Fruit fly (Drosophila melanogaster): Measurements from ENCODE around the gene CG7920.
A peak's percentile ranks its signal among the peaks of the same experiment; 100 is the strongest.

The CG7920 gene

DNA sequence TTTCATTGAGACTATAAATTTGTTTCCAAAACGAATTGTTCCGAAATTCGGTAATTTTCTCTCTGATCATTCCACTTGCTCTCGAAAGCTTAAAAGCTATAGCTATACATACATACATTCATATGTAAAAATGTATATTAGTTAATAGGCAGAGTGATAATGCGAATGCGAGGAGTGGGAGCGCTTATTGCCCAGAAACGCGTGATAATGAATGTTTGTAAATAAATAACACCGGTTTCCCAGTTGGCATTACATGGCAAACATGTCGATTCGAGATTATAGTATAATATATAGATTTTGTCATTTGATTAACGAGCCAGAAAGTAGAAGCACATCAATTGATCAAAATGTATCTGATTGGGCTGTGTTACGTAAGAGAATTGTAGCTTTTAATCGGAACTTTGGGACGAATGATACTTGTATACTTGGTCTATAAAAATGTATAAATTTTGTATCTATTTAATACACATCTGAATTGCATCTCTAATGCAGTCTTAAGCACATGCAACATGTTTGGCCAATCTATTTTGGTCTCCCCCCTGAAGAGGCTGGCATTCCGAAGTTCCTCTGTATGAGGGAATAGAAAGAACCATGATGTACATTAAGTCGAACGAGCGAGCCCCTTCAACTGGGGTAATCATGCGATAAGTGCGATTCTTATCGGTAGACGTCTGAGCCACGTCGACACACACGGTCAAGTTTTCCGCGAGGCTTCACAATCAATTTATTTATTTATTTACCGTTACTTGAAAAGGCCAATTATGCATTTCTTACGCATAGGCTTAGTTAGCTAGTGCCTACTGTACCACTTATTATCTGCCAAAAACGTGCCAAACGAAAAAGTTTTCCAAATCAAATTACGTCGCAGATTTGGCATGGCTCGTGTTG, 2.2 kb downstream of the CG7920 start (continued):
- TF ChIP-seq CG11723 (GFP tag; optimal IDR thresholded peaks at IDR 0.05) (no peak), CG4404 (GFP tag; IDR thresholded peaks at IDR 0.05) (no peak), fd96Cb (tag; optimal IDR thresholded peaks at IDR 0.05) (no peak), CG17802 (tag; optimal IDR thresholded peaks at IDR 0.05) (no peak), dm (GFP tag; optimal IDR thresholded peaks at IDR 0.05) (no peak), ranshi (GFP tag; IDR thresholded peaks at IDR 0.05) (peak; percentile 23; the same call in 1 of the 2 replicates), jing (GFP tag; optimal IDR thresholded peaks at IDR 0.05) (no peak), Sry-δ (GFP tag; optimal IDR thresholded peaks at IDR 0.05) (no peak), Meics (GFP tag; optimal IDR thresholded peaks at IDR 0.05) (peak; percentile 46), mirr (GFP tag; optimal IDR thresholded peaks at IDR 0.05) (peak; percentile 64), CG18262 (tag; optimal IDR thresholded peaks at IDR 0.05) (no peak), rib (GFP tag; IDR thresholded peaks at IDR 0.05) (peak; percentile 68; the same call in 1 of the 2 replicates), E2f1 (GFP tag; IDR thresholded peaks at IDR 0.05) (no peak), CG8924 (tag; optimal IDR thresholded peaks at IDR 0.05) (no peak), sug (tag; optimal IDR thresholded peaks at IDR 0.05) (peak; percentile 25), Chrac-16 (GFP tag; optimal IDR thresholded peaks at IDR 0.05) (no peak), CG12744 (GFP tag; optimal IDR thresholded peaks at IDR 0.05) (no peak), en (GFP tag; optimal IDR thresholded peaks at IDR 0.05) (no peak), CG10366 (GFP tag; IDR thresholded peaks at IDR 0.05) (no peak), CG17385 (GFP tag; optimal IDR thresholded peaks at IDR 0.05) (no peak), CG18619 (GFP tag; optimal IDR thresholded peaks at IDR 0.05) (no peak), CG32532 (GFP tag; IDR thresholded peaks at IDR 0.05) (peak; percentile 83), CG3847 (GFP tag; IDR thresholded peaks at IDR 0.05) (no peak), CG4328 (GFP tag; optimal IDR thresholded peaks at IDR 0.05) (no peak), CG7271 (tag; optimal IDR thresholded peaks at IDR 0.05) (no peak), CG13624 (GFP tag; optimal IDR thresholded peaks at IDR 0.05) (peak; percentile 78), cwo (GFP tag; optimal IDR thresholded peaks at IDR 0.05) (peak; percentile 95), knrl (GFP tag; IDR thresholded peaks at IDR 0.05; ENCODE audit: partially characterized antibody) (no peak), CG34376 (GFP tag; optimal IDR thresholded peaks at IDR 0.05) (peak; percentile 27), CG9797 (GFP tag; optimal IDR thresholded peaks at IDR 0.05) (no peak), CG2712 (tag; optimal IDR thresholded peaks at IDR 0.05) (no peak), sens (GFP tag) (peak; percentile 59), CG17568 (GFP tag; optimal IDR thresholded peaks at IDR 0.05) (no peak), org-1 (GFP tag; optimal IDR thresholded peaks at IDR 0.05) (no peak), Dbx (GFP tag; IDR thresholded peaks at IDR 0.05) (peak; percentile 33; the same call in 1 of the 3 replicates), NC2β (GFP tag; optimal IDR thresholded peaks at IDR 0.05) (no peak), Dip2 (GFP tag; IDR thresholded peaks at IDR 0.05) (no peak), amos (GFP tag; IDR thresholded peaks at IDR 0.05; ENCODE audit: partially characterized antibody) (no peak), CG7839 (tag; optimal IDR thresholded peaks at IDR 0.05) (peak; percentile 6), HHEX (GFP tag; optimal IDR thresholded peaks at IDR 0.05) (no peak), CG6854 (GFP tag; optimal IDR thresholded peaks at IDR 0.05) (no peak), CG15479 (GFP tag; optimal IDR thresholded peaks at IDR 0.05) (no peak), HLH54F (GFP tag; optimal IDR thresholded peaks at IDR 0.05) (peak; percentile 6), Doc3 (GFP tag; IDR thresholded peaks at IDR 0.05; ENCODE audit: partially characterized antibody) (no peak), HLH3B (GFP tag; IDR thresholded peaks at IDR 0.05) (no peak), CG16815 (GFP tag; optimal IDR thresholded peaks at IDR 0.05) (no peak), CG2889 (GFP tag; IDR thresholded peaks at IDR 0.05) (no peak), sens-2 (GFP tag; IDR thresholded peaks at IDR 0.05) (no peak), CG3407 (GFP tag; optimal IDR thresholded peaks at IDR 0.05) (no peak)
